Worm (Caenorhabditis elegans): Measurements from ENCODE around the gene apm-3.
A peak's percentile ranks its signal among the peaks of the same experiment; 100 is the strongest.

Gene apm-3

DNA sequence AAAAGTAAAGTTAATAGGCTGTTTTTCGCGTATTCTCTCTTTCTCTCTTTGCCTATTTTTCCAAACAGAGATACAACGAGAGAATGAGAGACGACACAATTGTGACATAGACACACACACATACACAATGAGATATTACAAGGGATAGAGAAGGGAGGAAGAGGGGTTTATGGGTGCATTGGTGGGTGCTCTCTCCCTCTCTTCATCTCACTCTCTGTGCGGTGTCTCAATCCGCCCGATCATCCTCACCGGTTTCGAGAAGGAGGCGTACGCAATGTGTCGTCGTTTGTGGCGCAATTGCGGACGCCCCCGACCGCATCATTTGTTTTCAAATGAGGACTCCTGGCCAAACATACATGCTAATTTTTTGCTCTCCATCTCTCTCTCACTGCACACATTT is 5.3 kb upstream of the apm-3 start:
- TF ChIP-seq lsy-2 (tag; optimal IDR thresholded peaks at IDR 0.05) (peak; percentile 79), mep-1 (tag; optimal IDR thresholded peaks at IDR 0.05) (peak; percentile 91), snpc-4 (tag; optimal IDR thresholded peaks at IDR 0.05) (no peak), sem-2 (GFP tag; optimal IDR thresholded peaks at IDR 0.05) (no peak), nhr-28 (tag; optimal IDR thresholded peaks at IDR 0.05) (no peak), mab-5 (tag; optimal IDR thresholded peaks at IDR 0.05) (no peak), hlh-1 (tag; optimal IDR thresholded peaks at IDR 0.05) (peak; percentile 68), tbx-8 (GFP tag; optimal IDR thresholded peaks at IDR 0.05) (peak; percentile 25), flh-1 (GFP tag; optimal IDR thresholded peaks at IDR 0.05) (no peak), ceh-39 (tag; optimal IDR thresholded peaks at IDR 0.05) (peak; percentile 41), pha-4 (tag; optimal IDR thresholded peaks at IDR 0.05) (peak; percentile 90), drap-1 (GFP tag; optimal IDR thresholded peaks at IDR 0.05) (peak; percentile 87), lin-32 (GFP tag; optimal IDR thresholded peaks at IDR 0.05) (peak; percentile 6), ham-2 (GFP tag; optimal IDR thresholded peaks at IDR 0.05) (peak; percentile 37), lin-13 (tag; optimal IDR thresholded peaks at IDR 0.05) (peak; percentile 85), nhr-76 (tag; optimal IDR thresholded peaks at IDR 0.05) (no peak), ceh-83 (GFP tag; optimal IDR thresholded peaks at IDR 0.05) (no peak), M03D4.4 (tag; optimal IDR thresholded peaks at IDR 0.05) (peak; percentile 71), zip-8 (tag; optimal IDR thresholded peaks at IDR 0.05) (no peak), elt-3 (tag; optimal IDR thresholded peaks at IDR 0.05) (peak; percentile 29), mls-2 (tag; optimal IDR thresholded peaks at IDR 0.05) (peak; percentile 91), nhr-12 (tag; optimal IDR thresholded peaks at IDR 0.05) (no peak), nhr-2 (tag; optimal IDR thresholded peaks at IDR 0.05) (peak; percentile 69), unc-62 (GFP tag; optimal IDR thresholded peaks at IDR 0.05) (peak; percentile 93), elt-1 (tag; optimal IDR thresholded peaks at IDR 0.05; ENCODE audit: borderline replicate concordance, insufficient read depth) (peak; percentile 56), ztf-11 (tag; optimal IDR thresholded peaks at IDR 0.05) (peak; percentile 76), cnd-1 (tag; optimal IDR thresholded peaks at IDR 0.05) (peak; percentile 71), unc-39 (tag; optimal IDR thresholded peaks at IDR 0.05) (peak; percentile 40), blmp-1 (tag; optimal IDR thresholded peaks at IDR 0.05) (no peak), ces-1 (GFP tag; optimal IDR thresholded peaks at IDR 0.05) (peak; percentile 96), nhr-237 (tag; optimal IDR thresholded peaks at IDR 0.05) (peak; percentile 90), ceh-43 (GFP tag; optimal IDR thresholded peaks at IDR 0.05) (peak; percentile 4), sptf-1 (tag; optimal IDR thresholded peaks at IDR 0.05) (peak; percentile 85), bed-3 (GFP tag; optimal IDR thresholded peaks at IDR 0.05) (peak; percentile 29), unc-120 (tag; optimal IDR thresholded peaks at IDR 0.05; ENCODE audit: poor library complexity, severe bottlenecking) (peak; percentile 98)

DNA sequence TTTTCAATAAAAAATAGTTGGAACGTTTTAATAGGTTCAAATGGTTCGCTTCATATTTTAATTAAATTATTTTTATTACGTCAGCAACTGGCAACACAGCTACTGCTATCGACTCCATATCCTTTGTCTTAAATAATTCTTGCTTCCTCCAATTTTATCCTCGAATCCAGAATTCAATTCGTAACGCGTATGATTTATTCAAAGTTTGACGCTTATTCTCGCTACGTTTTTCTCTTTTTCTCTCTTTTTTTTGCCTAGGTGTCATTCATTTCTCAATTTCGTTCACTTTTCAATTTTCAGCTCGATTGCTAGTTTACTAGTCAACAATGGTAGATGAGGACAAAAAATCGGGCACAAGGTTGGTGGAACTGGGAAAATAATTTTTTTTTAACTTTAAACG is 4.3 kb upstream of the apm-3 start, which contains the start of gene arr-1:
Gene arr-1 (plus strand): TSS at position 301 of the 400 bp plus-strand sequence.
- TF ChIP-seq bed-3 (GFP tag; optimal IDR thresholded peaks at IDR 0.05), result no peak
- no peak for TF ChIP-seq nhr-76 (tag; optimal IDR thresholded peaks at IDR 0.05)
- no peak for TF ChIP-seq mab-5 (tag; optimal IDR thresholded peaks at IDR 0.05)
- no peak for TF ChIP-seq blmp-1 (tag; optimal IDR thresholded peaks at IDR 0.05)
- no peak for TF ChIP-seq unc-39 (tag; optimal IDR thresholded peaks at IDR 0.05)
- TF ChIP-seq pha-4 (tag; optimal IDR thresholded peaks at IDR 0.05), result no peak
- TF ChIP-seq lin-32 (GFP tag; optimal IDR thresholded peaks at IDR 0.05), result no peak

DNA sequence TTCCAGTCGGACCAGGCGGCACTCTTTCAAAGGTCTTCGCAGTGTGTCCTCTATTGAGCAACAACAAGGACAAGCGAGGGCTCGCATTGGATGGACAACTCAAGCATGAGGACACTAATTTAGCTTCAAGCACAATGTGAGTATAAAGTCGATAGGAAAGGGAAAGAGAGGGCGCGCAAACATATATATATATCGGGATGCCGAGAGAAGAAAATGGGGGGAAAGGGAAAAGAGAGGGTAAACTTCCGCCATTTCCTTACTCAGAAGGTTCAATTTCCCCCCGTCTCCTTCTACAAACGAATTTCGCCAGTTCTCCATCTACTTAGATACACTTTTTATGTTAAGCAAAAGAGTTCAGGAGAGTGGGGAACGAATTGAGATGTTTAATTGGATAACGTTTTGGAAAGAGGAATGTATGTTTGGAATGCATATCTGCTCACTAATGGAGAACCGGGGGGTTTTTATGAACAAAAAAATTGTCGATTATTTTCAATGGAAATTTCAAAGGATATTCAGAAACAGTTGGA is 2.2 kb upstream of the apm-3 start:
- no peak for TF ChIP-seq M03D4.4 (tag; optimal IDR thresholded peaks at IDR 0.05)
- peak; percentile 33 for TF ChIP-seq mls-2 (tag; optimal IDR thresholded peaks at IDR 0.05)
- TF ChIP-seq sem-2 (GFP tag; optimal IDR thresholded peaks at IDR 0.05), result no peak
- TF ChIP-seq ces-1 (GFP tag; optimal IDR thresholded peaks at IDR 0.05), result peak; percentile 52

DNA sequence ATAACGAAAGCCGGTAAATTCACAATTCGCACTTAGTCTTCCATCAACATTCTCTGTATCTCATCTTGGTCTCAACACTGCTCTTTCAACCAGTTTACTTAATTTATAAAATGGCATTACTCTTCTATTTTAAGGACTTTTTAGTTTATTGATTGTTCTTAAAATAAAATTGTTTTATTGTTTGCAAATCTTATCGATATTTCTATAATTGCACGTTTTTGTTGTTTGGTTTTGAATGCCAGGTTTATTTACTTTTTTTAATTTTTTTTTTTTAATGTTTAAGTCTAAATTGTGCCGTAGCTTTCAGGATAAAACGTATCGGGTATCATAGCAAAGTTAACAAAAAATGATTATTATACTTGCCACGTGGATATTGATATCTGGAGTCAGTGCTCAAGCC is 2.8 kb downstream of the apm-3 start, which contains the start of gene chil-10:
Gene chil-10 (plus strand): TSS at position 301 of the 400 bp plus-strand sequence.
- TF ChIP-seq flh-1 (GFP tag; optimal IDR thresholded peaks at IDR 0.05) (no peak), lsy-2 (tag; optimal IDR thresholded peaks at IDR 0.05) (no peak), mls-2 (tag; optimal IDR thresholded peaks at IDR 0.05) (no peak), sem-2 (GFP tag; optimal IDR thresholded peaks at IDR 0.05) (no peak), elt-1 (tag; optimal IDR thresholded peaks at IDR 0.05; ENCODE audit: borderline replicate concordance, insufficient read depth) (no peak), hlh-1 (tag; optimal IDR thresholded peaks at IDR 0.05) (no peak), snpc-4 (tag; optimal IDR thresholded peaks at IDR 0.05) (no peak), ces-1 (GFP tag; optimal IDR thresholded peaks at IDR 0.05) (no peak), cnd-1 (tag; optimal IDR thresholded peaks at IDR 0.05) (no peak), M03D4.4 (tag; optimal IDR thresholded peaks at IDR 0.05) (no peak), unc-120 (tag; optimal IDR thresholded peaks at IDR 0.05; ENCODE audit: poor library complexity, severe bottlenecking) (no peak), tbx-8 (GFP tag; optimal IDR thresholded peaks at IDR 0.05) (no peak), lin-32 (GFP tag; optimal IDR thresholded peaks at IDR 0.05) (no peak), lin-13 (tag; optimal IDR thresholded peaks at IDR 0.05) (no peak), sptf-1 (tag; optimal IDR thresholded peaks at IDR 0.05) (no peak), nhr-12 (tag; optimal IDR thresholded peaks at IDR 0.05) (no peak), drap-1 (GFP tag; optimal IDR thresholded peaks at IDR 0.05) (no peak), pha-4 (tag; optimal IDR thresholded peaks at IDR 0.05) (no peak), zip-8 (tag; optimal IDR thresholded peaks at IDR 0.05) (no peak), elt-3 (tag; optimal IDR thresholded peaks at IDR 0.05) (no peak)

Measured in whole organism, mixed stage, embryonic.